ENCODE assay signal across 1 fruit fly cellular context in genomic region chrX:2208641-2209241, dm6.
TF ChIP-seq lines count a peak whose summit lies in the region.

No protein-coding gene starts in this region.

TF ChIP-seq in whole organism, embryonic, 481 proteins besides CTCF, POLR2A, EP300 and RAD21 (continued from another document):
- TF ChIP-seq pnt (GFP tag; optimal IDR thresholded peaks at IDR 0.05; lab: Kevin White, UChicago) (no peak), Xbp1 (GFP tag; optimal IDR thresholded peaks at IDR 0.05; lab: Kevin White, UChicago) (no peak), zfh1 (GFP tag; IDR thresholded peaks at IDR 0.05; lab: Robert Waterston, UW) (no peak), croc (GFP tag; conservative IDR thresholded peaks at IDR 0.05; lab: Robert Waterston, UW) (no peak), C15 (GFP tag; IDR thresholded peaks at IDR 0.05; lab: Robert Waterston, UW) (no peak), CG13287 (GFP tag; IDR thresholded peaks at IDR 0.05; lab: Robert Waterston, UW; ENCODE audit: partially characterized antibody) (no peak), Ssrp (tag; optimal IDR thresholded peaks at IDR 0.05; lab: Kevin White, UChicago) (no peak), CG10959 (GFP tag; IDR thresholded peaks at IDR 0.05; lab: Robert Waterston, UW) (no peak), CG1024 (GFP tag; IDR thresholded peaks at IDR 0.05; lab: Robert Waterston, UW) (no peak), Med (GFP tag; lab: Kevin White, UChicago) (peak; percentile 74), CG31441 (GFP tag; IDR thresholded peaks at IDR 0.05; lab: Robert Waterston, UW) (0 out of 2 replicates have a peak, but pooled peaks have one; percentile 9), GATAe (GFP tag; conservative IDR thresholded peaks at IDR 0.05; lab: Robert Waterston, UW) (no peak), hkb (optimal IDR thresholded peaks at IDR 0.05; lab: Kevin White, UChicago) (no peak), hkb (GFP tag; IDR thresholded peaks at IDR 0.05; lab: Robert Waterston, UW) (peak; percentile 47; the same call in 1 of the 2 replicates), dmrt99B (tag; optimal IDR thresholded peaks at IDR 0.05; lab: Kevin White, UChicago) (peak; percentile 48), tgo (GFP tag; IDR thresholded peaks at IDR 0.05; lab: Robert Waterston, UW) (peak; percentile 19; the same call in 1 of the 3 replicates), prd (optimal IDR thresholded peaks at IDR 0.05; lab: Kevin White, UChicago) (no peak), prd (GFP tag; IDR thresholded peaks at IDR 0.05; lab: Robert Waterston, UW) (peak; percentile 43; the same call in 1 of the 3 replicates), CG7987 (GFP tag; optimal IDR thresholded peaks at IDR 0.05; lab: Kevin White, UChicago) (no peak), Rfx (GFP tag; IDR thresholded peaks at IDR 0.05; lab: Robert Waterston, UW) (peak; percentile 67), HmgD (GFP tag; optimal IDR thresholded peaks at IDR 0.05; lab: Kevin White, UChicago) (no peak), pum (GFP tag; optimal IDR thresholded peaks at IDR 0.05; lab: Kevin White, UChicago) (no peak), CG9215 (GFP tag; IDR thresholded peaks at IDR 0.05; lab: Robert Waterston, UW) (0 out of 2 replicates have a peak, but pooled peaks have one; percentile 10), grau (tag; optimal IDR thresholded peaks at IDR 0.05; lab: Kevin White, UChicago) (peak; percentile 16), CG11560 (tag; IDR thresholded peaks at IDR 0.05; lab: Robert Waterston, UW) (peak; percentile 23; the same call in 1 of the 3 replicates), CG12769 (tag; optimal IDR thresholded peaks at IDR 0.05; lab: Kevin White, UChicago) (peak; percentile 81), CG12155 (GFP tag; optimal IDR thresholded peaks at IDR 0.05; lab: Kevin White, UChicago) (no peak), Mad (GFP tag; optimal IDR thresholded peaks at IDR 0.05; lab: Kevin White, UChicago) (no peak), crol (GFP tag; IDR thresholded peaks at IDR 0.05; lab: Robert Waterston, UW) (peak; percentile 91), bcd (GFP tag; optimal IDR thresholded peaks at IDR 0.05; lab: Kevin White, UChicago) (peak; percentile 13), CG7839 (tag; optimal IDR thresholded peaks at IDR 0.05; lab: Kevin White, UChicago) (peak; percentile 49), vnd (GFP tag; IDR thresholded peaks at IDR 0.05; lab: Robert Waterston, UW; ENCODE audit: partially characterized antibody) (no peak), vfl (GFP tag; optimal IDR thresholded peaks at IDR 0.05; lab: Kevin White, UChicago) (no peak), al (GFP tag; IDR thresholded peaks at IDR 0.05; lab: Robert Waterston, UW) (peak; percentile 24; the same call in 1 of the 2 replicates), CG2678 (tag; optimal IDR thresholded peaks at IDR 0.05; lab: Kevin White, UChicago) (peak; percentile 48), wdn (GFP tag; IDR thresholded peaks at IDR 0.05; lab: Robert Waterston, UW) (no peak), CG1529 (GFP tag; optimal IDR thresholded peaks at IDR 0.05; lab: Kevin White, UChicago) (no peak), CG10366 (GFP tag; IDR thresholded peaks at IDR 0.05; lab: Robert Waterston, UW) (peak; percentile 20; the same call in 1 of the 2 replicates), run (tag; optimal IDR thresholded peaks at IDR 0.05; lab: Kevin White, UChicago) (no peak), CG2120 (GFP tag; optimal IDR thresholded peaks at IDR 0.05; lab: Kevin White, UChicago) (peak; percentile 23), sens (GFP tag; lab: Kevin White, UChicago) (no peak), mam (GFP tag; optimal IDR thresholded peaks at IDR 0.05; lab: Kevin White, UChicago) (peak; percentile 17), CoRest (tag; optimal IDR thresholded peaks at IDR 0.05; lab: Kevin White, UChicago) (peak; percentile 19), ranshi (GFP tag; IDR thresholded peaks at IDR 0.05; lab: Robert Waterston, UW) (no peak), Hand (GFP tag; optimal IDR thresholded peaks at IDR 0.05; lab: Kevin White, UChicago) (no peak), NfI (GFP tag; optimal IDR thresholded peaks at IDR 0.05; lab: Kevin White, UChicago) (peak; percentile 19), CG18476 (GFP tag; optimal IDR thresholded peaks at IDR 0.05; lab: Kevin White, UChicago) (no peak), ara (GFP tag; IDR thresholded peaks at IDR 0.05; lab: Robert Waterston, UW) (peak; percentile 41; the same call in 1 of the 2 replicates), Poxn (GFP tag; IDR thresholded peaks at IDR 0.05; lab: Robert Waterston, UW) (no peak), CG1603 (tag; optimal IDR thresholded peaks at IDR 0.05; lab: Kevin White, UChicago) (peak; percentile 18), Sry-δ (GFP tag; optimal IDR thresholded peaks at IDR 0.05; lab: Kevin White, UChicago) (no peak), CG17361 (GFP tag; IDR thresholded peaks at IDR 0.05; lab: Robert Waterston, UW) (0 out of 3 replicates have a peak, but pooled peaks have one; percentile 20), Xrp1 (GFP tag; IDR thresholded peaks at IDR 0.05; lab: Robert Waterston, UW) (peak; percentile 14; the same call in 1 of the 2 replicates), vvl (GFP tag; IDR thresholded peaks at IDR 0.05; lab: Robert Waterston, UW) (0 out of 2 replicates have a peak, but pooled peaks have one; percentile 25), zfh2 (GFP tag; optimal IDR thresholded peaks at IDR 0.05; lab: Kevin White, UChicago) (peak; percentile 15), esg (GFP tag; conservative IDR thresholded peaks at IDR 0.05; lab: Robert Waterston, UW) (no peak; the same call in 1 of the 2 replicates), Ptx1 (GFP tag; IDR thresholded peaks at IDR 0.05; lab: Robert Waterston, UW) (peak; percentile 65), schlank (tag; optimal IDR thresholded peaks at IDR 0.05; lab: Kevin White, UChicago) (no peak), pan (optimal IDR thresholded peaks at IDR 0.05; lab: Kevin White, UChicago) (no peak), pan (GFP tag; optimal IDR thresholded peaks at IDR 0.05 in 1 of 2, IDR thresholded peaks at IDR 0.05 in 1 of 2) (peak in 1 of 2 experiments; percentile 11), CG14014 (GFP tag; IDR thresholded peaks at IDR 0.05; lab: Robert Waterston, UW) (0 out of 2 replicates have a peak, but pooled peaks have one; percentile 13), lmd (GFP tag; IDR thresholded peaks at IDR 0.05; lab: Robert Waterston, UW) (peak; percentile 35; the same call in 1 of the 2 replicates), Meics (GFP tag; optimal IDR thresholded peaks at IDR 0.05; lab: Kevin White, UChicago) (peak; percentile 27), CG10543 (GFP tag; optimal IDR thresholded peaks at IDR 0.05; lab: Kevin White, UChicago) (peak; percentile 73), nmo (GFP tag; optimal IDR thresholded peaks at IDR 0.05; lab: Kevin White, UChicago) (peak; percentile 37), YL-1 (GFP tag; optimal IDR thresholded peaks at IDR 0.05; lab: Kevin White, UChicago) (no peak), bsh (GFP tag; optimal IDR thresholded peaks at IDR 0.05; lab: Kevin White, UChicago) (peak in 1 of 2 experiments; percentile 2), Hr51 (GFP tag; optimal IDR thresholded peaks at IDR 0.05; lab: Kevin White, UChicago) (peak in 1 of 2 experiments; percentile 11), CG4404 (GFP tag; IDR thresholded peaks at IDR 0.05; lab: Robert Waterston, UW) (0 out of 2 replicates have a peak, but pooled peaks have one; percentile 27), row (GFP tag; IDR thresholded peaks at IDR 0.05; lab: Robert Waterston, UW) (peak; percentile 62), lilli (GFP tag; optimal IDR thresholded peaks at IDR 0.05; lab: Kevin White, UChicago) (peak; percentile 13), CG3847 (GFP tag; IDR thresholded peaks at IDR 0.05; lab: Robert Waterston, UW) (0 out of 2 replicates have a peak, but pooled peaks have one; percentile 30), pros (GFP tag; optimal IDR thresholded peaks at IDR 0.05; lab: Kevin White, UChicago) (no peak), CG17829 (tag; optimal IDR thresholded peaks at IDR 0.05; lab: Kevin White, UChicago) (no peak), CG12744 (GFP tag; optimal IDR thresholded peaks at IDR 0.05; lab: Kevin White, UChicago) (no peak), CG11398 (GFP tag; optimal IDR thresholded peaks at IDR 0.05; lab: Kevin White, UChicago) (no peak), Dek (tag; optimal IDR thresholded peaks at IDR 0.05; lab: Kevin White, UChicago) (no peak), Sry-β (GFP tag; optimal IDR thresholded peaks at IDR 0.05; lab: Kevin White, UChicago) (no peak), Hr78 (GFP tag; optimal IDR thresholded peaks at IDR 0.05; lab: Kevin White, UChicago) (no peak), CG9817 (tag; optimal IDR thresholded peaks at IDR 0.05; lab: Kevin White, UChicago) (peak; percentile 14), phol (tag; optimal IDR thresholded peaks at IDR 0.05; lab: Kevin White, UChicago) (peak; percentile 10), CG6175 (GFP tag; IDR thresholded peaks at IDR 0.05; lab: Robert Waterston, UW) (peak; percentile 91)
